Worm (Caenorhabditis elegans) whole organism, L1 larva: Measurements from ENCODE around the gene nlp-64.

Experiments used
- C34B4.2 ChIP-seq: sonication (generic microtip); optimal IDR thresholded peaks from 2 replicates; lab custom pipeline; 2017; ENCODE audit warnings: mild to moderate bottlenecking, missing genetic modification characterization, missing compliant biosample characterization
- fos-1 ChIP-seq: fragments of 150-350 bp; optimal IDR thresholded peaks from 2 replicates; lab custom pipeline; 2014; ENCODE audit warnings: missing biosample characterization, missing genetic modification characterization
- lsy-2 ChIP-seq, 2 experiments: fragments of 150-350 bp; optimal IDR thresholded peaks; 2 replicates each; lab custom pipeline; 2014; ENCODE audit warnings: missing biosample characterization in 2 of 2, missing genetic modification characterization in 2 of 2

- no peak for TF ChIP-seq fos-1
- no peak for TF ChIP-seq lsy-2 (tag; optimal IDR thresholded peaks at IDR 0.05; lab: Kevin White, UChicago)
- TF ChIP-seq C34B4.2 (tag; lab: Kevin White, UChicago): no peak
These were observed 9.6 kb downstream of the nlp-64 start, which contains the start of gene gcp-2.1 for ce11 chrX:301530-301929.
